Fruit fly (Drosophila melanogaster) Kc167 (cell line): ENCODE data around the gene CecA2.

Experiments used
- Myc ChIP-seq: fragments of >200 bp; optimal IDR thresholded peaks from 2 replicates; lab custom pipeline; 2017; ENCODE audit warnings: missing external identifiers
- h ChIP-seq: fragments of >200 bp; optimal IDR thresholded peaks from 3 replicates; lab custom pipeline; 2018; ENCODE audit warnings: missing external identifiers
- insv ChIP-seq: fragments of >200 bp; optimal IDR thresholded peaks from 3 replicates; lab custom pipeline; 2018; ENCODE audit warnings: missing external identifiers

dm6 chr3R:30200091-30200698 lies 11.8 kb upstream of the CecA2 start:
- no peak for TF ChIP-seq h
- no peak for TF ChIP-seq insv
- no peak for TF ChIP-seq Myc (lab: Kevin White, UChicago)
